Fruit fly (Drosophila melanogaster) whole organism, adult: ENCODE data around the gene CG31156.
A peak's percentile ranks its signal among the peaks of the same experiment; 100 is the strongest.

Source experiments
- CG11617 ChIP-seq: fragments of 200-800 bp; sonication (Bioruptor generic); optimal IDR thresholded peaks from 2 replicates; lab custom pipeline; 2017; ENCODE audit warnings: mild to moderate bottlenecking, missing biosample characterization, missing genetic modification reagents, missing genetic modification characterization
- CG14711 ChIP-seq: fragments of 200-800 bp; sonication (Bioruptor generic); optimal IDR thresholded peaks from 2 replicates; lab custom pipeline; 2018; ENCODE audit warnings: missing biosample characterization, mild to moderate bottlenecking, missing genetic modification characterization, moderate library complexity
- CG5204 ChIP-seq: fragments of 200-800 bp; sonication (Bioruptor generic); optimal IDR thresholded peaks from 2 replicates; lab custom pipeline; 2016; ENCODE audit warnings: missing biosample characterization, missing genetic modification characterization
- Clk ChIP-seq: fragments of 200-800 bp; sonication (Bioruptor generic); optimal IDR thresholded peaks from 2 replicates; lab custom pipeline; 2017; ENCODE audit warnings: missing biosample characterization, missing genetic modification characterization
- Hr96 ChIP-seq: fragments of 200-800 bp; sonication (Bioruptor generic); optimal IDR thresholded peaks from 2 replicates; lab custom pipeline; 2016; ENCODE audit warnings: missing biosample characterization, missing genetic modification characterization
- Mnt ChIP-seq: fragments of 200-800 bp; sonication (Bioruptor generic); optimal IDR thresholded peaks from 2 replicates; lab custom pipeline; 2016; ENCODE audit warnings: missing biosample characterization, mild to moderate bottlenecking, missing genetic modification characterization
- bab1 ChIP-seq: fragments of 200-800 bp; sonication (Bioruptor generic); optimal IDR thresholded peaks from 3 replicates; lab custom pipeline; 2019; ENCODE audit warnings: missing biosample characterization, mild to moderate bottlenecking, missing genetic modification characterization, moderate library complexity
- cic ChIP-seq: fragments of 200-800 bp; sonication (Bioruptor generic); optimal IDR thresholded peaks from 2 replicates; lab custom pipeline; 2017; ENCODE audit warnings: missing biosample characterization, mild to moderate bottlenecking, missing genetic modification characterization, moderate library complexity
- cnc ChIP-seq, 2 experiments: fragments of >200 bp; optimal IDR thresholded peaks; 2 replicates each; lab custom pipeline; 2017
- kay ChIP-seq: fragments of 200-800 bp; sonication (Bioruptor generic); peaks from one replicate; lab custom pipeline; 2016; ENCODE audit warnings: missing biosample characterization, missing genetic modification characterization, borderline replicate concordance
- ovo ChIP-seq: fragments of 200-800 bp; sonication (Bioruptor generic); optimal IDR thresholded peaks from 2 replicates; lab custom pipeline; 2016; ENCODE audit warnings: missing biosample characterization, missing genetic modification characterization
- tj ChIP-seq: fragments of 200-800 bp; sonication (Bioruptor generic); optimal IDR thresholded peaks from 3 replicates; lab custom pipeline; 2017; ENCODE audit warnings: missing biosample characterization, mild to moderate bottlenecking, missing genetic modification characterization, moderate library complexity

dm6 chr3R:22587419-22587963 is 26.0 kb downstream of the CG31156 start, which contains the start of gene Efa6:
- TF ChIP-seq kay (GFP tag; lab: Kevin White, UChicago) (no peak), ovo (GFP tag; lab: Kevin White, UChicago) (peak; percentile 73), Mnt (GFP tag; lab: Kevin White, UChicago) (peak; percentile 65), Hr96 (GFP tag; lab: Kevin White, UChicago) (no peak), cic (peak; percentile 85), CG5204 (GFP tag; lab: Kevin White, UChicago) (no peak), CG14711 (tag; lab: Kevin White, UChicago) (peak; percentile 56), cnc (optimal IDR thresholded peaks at IDR 0.05; lab: Kevin White, UChicago) (no peak), bab1 (GFP tag; lab: Kevin White, UChicago) (peak; percentile 66), Clk (peak; percentile 60), tj (peak; percentile 64), CG11617 (GFP tag; lab: Kevin White, UChicago) (peak; percentile 56)
